Worm (Caenorhabditis elegans) whole organism, early embryonic: Measurements from ENCODE around the gene abts-4.

Experiments used
- ama-1 ChIP-seq: fragments of 150-350 bp; optimal IDR thresholded peaks from 2 replicates; lab custom pipeline; 2014
- scrt-1 ChIP-seq: fragments of 200-800 bp; sonication (Bioruptor generic); IDR thresholded peaks from 2 replicates; pipeline ENCODE4 v1.3.6; 2022; ENCODE audit warnings: missing genetic modification characterization, missing compliant biosample characterization

ce11 chrX:6744537-6744936 lies 17.0 kb downstream of the abts-4 start:
- no peak for TF ChIP-seq ama-1 (lab: Kevin White, UChicago)
- no peak for TF ChIP-seq scrt-1 (GFP tag; lab: Robert Waterston, UW)
